Fruit fly (Drosophila melanogaster) whole organism, embryonic: ENCODE measurements around the gene SCAR.
A peak's percentile ranks its signal among the peaks of the same experiment; 100 is the strongest.

ENCODE experiments used
- Bdp1 ChIP-seq: fragments of 200-800 bp; sonication (Bioruptor generic); optimal IDR thresholded peaks from 3 replicates; lab custom pipeline; 2016; ENCODE audit warnings: missing biosample characterization, missing genetic modification characterization
- CG10321 ChIP-seq: fragments of 200-800 bp; sonication (Bioruptor generic); IDR thresholded peaks from 2 replicates; pipeline ENCODE4 v1.3.6; 2022; ENCODE audit warnings: missing biosample characterization, missing genetic modification characterization
- CG12744 ChIP-seq: fragments of 200-800 bp; sonication (Bioruptor generic); optimal IDR thresholded peaks from 2 replicates; lab custom pipeline; 2016; ENCODE audit warnings: missing biosample characterization, missing genetic modification characterization
- CG13296 ChIP-seq: fragments of 200-800 bp; sonication (Bioruptor generic); optimal IDR thresholded peaks from 3 replicates; lab custom pipeline; 2018; ENCODE audit warnings: missing biosample characterization, mild to moderate bottlenecking, missing genetic modification characterization
- CG14014 ChIP-seq: fragments of 200-800 bp; sonication (Bioruptor generic); IDR thresholded peaks from 2 replicates; pipeline ENCODE4 v1.3.6; 2022; ENCODE audit warnings: missing biosample characterization, missing genetic modification characterization
- CG15269 ChIP-seq: fragments of 200-800 bp; sonication (Bioruptor generic); optimal IDR thresholded peaks from 2 replicates; lab custom pipeline; 2018; ENCODE audit warnings: missing biosample characterization, mild to moderate bottlenecking, missing genetic modification characterization, moderate library complexity
- CG17568 ChIP-seq: fragments of 200-800 bp; sonication (Bioruptor generic); optimal IDR thresholded peaks from 2 replicates; lab custom pipeline; 2018; ENCODE audit warnings: missing biosample characterization, mild to moderate bottlenecking, missing genetic modification characterization, moderate library complexity
- CG2129 ChIP-seq: fragments of 200-800 bp; sonication (Bioruptor generic); IDR thresholded peaks from 2 replicates; pipeline ENCODE4 v1.3.6; 2022; ENCODE audit warnings: missing biosample characterization, missing genetic modification characterization; ENCODE audit not compliant: partially characterized antibody
- CG2712 ChIP-seq: fragments of 200-800 bp; optimal IDR thresholded peaks from 3 replicates; lab custom pipeline; 2019; ENCODE audit warnings: missing biosample characterization, mild to moderate bottlenecking, missing genetic modification characterization, moderate library complexity
- CG2889 ChIP-seq: fragments of 200-800 bp; sonication (Bioruptor generic); IDR thresholded peaks from 3 replicates; pipeline ENCODE4 v1.3.6; 2022; ENCODE audit warnings: missing biosample characterization, missing genetic modification characterization
- CG30431 ChIP-seq: fragments of 200-800 bp; sonication (Bioruptor generic); optimal IDR thresholded peaks from 2 replicates; lab custom pipeline; 2017; ENCODE audit warnings: missing biosample characterization, missing genetic modification characterization
- CG3407 ChIP-seq: fragments of 200-800 bp; sonication (Bioruptor generic); optimal IDR thresholded peaks from 2 replicates; lab custom pipeline; 2018; ENCODE audit warnings: missing biosample characterization, mild to moderate bottlenecking, missing genetic modification characterization
- CG3847 ChIP-seq: fragments of 200-800 bp; sonication (Bioruptor generic); IDR thresholded peaks from 2 replicates; pipeline ENCODE4 v1.3.6; 2022; ENCODE audit warnings: missing biosample characterization, missing genetic modification characterization
- CG42726 ChIP-seq: fragments of 200-800 bp; sonication (Bioruptor generic); IDR thresholded peaks from 2 replicates; pipeline ENCODE4 v1.3.6; 2022; ENCODE audit warnings: missing biosample characterization, missing genetic modification characterization; ENCODE audit not compliant: partially characterized antibody
- CG6791 ChIP-seq: fragments of 200-800 bp; sonication (Bioruptor generic); IDR thresholded peaks from 3 replicates; pipeline ENCODE4 v1.3.6; 2022; ENCODE audit warnings: missing biosample characterization, missing genetic modification characterization; ENCODE audit not compliant: partially characterized antibody
- CG6813 ChIP-seq: fragments of 200-800 bp; sonication (Bioruptor generic); optimal IDR thresholded peaks from 2 replicates; lab custom pipeline; 2017; ENCODE audit warnings: missing biosample characterization, missing genetic modification characterization, mild to moderate bottlenecking, moderate library complexity, missing genetic modification reagents
- CG7357 ChIP-seq: fragments of 200-800 bp; sonication (Bioruptor generic); IDR thresholded peaks from 3 replicates; pipeline ENCODE4 v1.3.6; 2022; ENCODE audit warnings: missing biosample characterization, missing genetic modification characterization
- D ChIP-seq, 2 experiments: fragments of 200-800 bp in 1 of 2; fragments of >200 bp in 1 of 2; sonication (Bioruptor generic) in 1 of 2; optimal IDR thresholded peaks; 2 replicates in 1 of 2; 3 replicates in 1 of 2; lab custom pipeline; 2017; ENCODE audit warnings: mild to moderate bottlenecking in 1 of 2, missing biosample characterization in 1 of 2, missing genetic modification characterization in 1 of 2, missing genetic modification reagents in 1 of 2
- Dbx ChIP-seq: fragments of 200-800 bp; sonication (Bioruptor generic); IDR thresholded peaks from 3 replicates; pipeline ENCODE4 v1.3.6; 2022; ENCODE audit warnings: missing biosample characterization, missing genetic modification characterization
- Hr39 ChIP-seq: fragments of >200 bp; optimal IDR thresholded peaks from 2 replicates; lab custom pipeline; 2017
- Kr ChIP-seq: fragments of 200-800 bp; sonication (Bioruptor generic); optimal IDR thresholded peaks from 2 replicates; lab custom pipeline; 2017; ENCODE audit warnings: missing biosample characterization, mild to moderate bottlenecking, missing genetic modification characterization
- Lhr ChIP-seq: fragments of 200-800 bp; sonication (Bioruptor generic); optimal IDR thresholded peaks from 3 replicates; lab custom pipeline; 2017; ENCODE audit warnings: mild to moderate bottlenecking, missing biosample characterization, missing genetic modification reagents, missing genetic modification characterization
- Lpt ChIP-seq: fragments of >200 bp; optimal IDR thresholded peaks from 2 replicates; lab custom pipeline; 2018; ENCODE audit warnings: missing biosample characterization, missing genetic modification characterization
- Mad ChIP-seq: fragments of 200-800 bp; sonication (Bioruptor generic); optimal IDR thresholded peaks from 2 replicates; lab custom pipeline; 2016; ENCODE audit warnings: missing biosample characterization, missing genetic modification characterization
- Mes4 ChIP-seq: fragments of 200-800 bp; sonication (Bioruptor generic); optimal IDR thresholded peaks from 2 replicates; lab custom pipeline; 2016; ENCODE audit warnings: missing biosample characterization, missing genetic modification characterization
- Optix ChIP-seq: fragments of 200-800 bp; sonication (Bioruptor generic); IDR thresholded peaks from 3 replicates; pipeline ENCODE4 v1.3.6; 2022; ENCODE audit warnings: missing biosample characterization, missing genetic modification characterization
- Sry-δ ChIP-seq: fragments of 200-800 bp; sonication (Bioruptor generic); optimal IDR thresholded peaks from 2 replicates; lab custom pipeline; 2016; ENCODE audit warnings: missing biosample characterization, missing genetic modification characterization
- ase ChIP-seq: fragments of 200-800 bp; sonication (Bioruptor generic); IDR thresholded peaks from 3 replicates; pipeline ENCODE4 v1.3.6; 2022; ENCODE audit warnings: missing biosample characterization, missing genetic modification characterization
- chn ChIP-seq: fragments of 200-800 bp; sonication (Bioruptor generic); optimal IDR thresholded peaks from 2 replicates; lab custom pipeline; 2016; ENCODE audit warnings: missing biosample characterization, missing genetic modification characterization
- crc ChIP-seq: fragments of 200-800 bp; sonication (Bioruptor generic); optimal IDR thresholded peaks from 2 replicates; lab custom pipeline; 2016; ENCODE audit warnings: missing biosample characterization, missing genetic modification characterization
- esg ChIP-seq: fragments of 200-800 bp; sonication (Bioruptor generic); conservative IDR thresholded peaks from 2 replicates; pipeline ENCODE4 v1.3.6; 2022; ENCODE audit warnings: missing biosample characterization, missing genetic modification characterization
- fd3F ChIP-seq: fragments of 200-800 bp; sonication (Bioruptor generic); optimal IDR thresholded peaks from 2 replicates; lab custom pipeline; 2018; ENCODE audit warnings: missing biosample characterization, mild to moderate bottlenecking, missing genetic modification characterization, moderate library complexity
- gsb-n ChIP-seq: fragments of 200-800 bp; sonication (Bioruptor generic); optimal IDR thresholded peaks from 3 replicates; lab custom pipeline; 2018; ENCODE audit warnings: missing biosample characterization, mild to moderate bottlenecking, missing genetic modification characterization
- gt ChIP-seq: fragments of 200-800 bp; sonication (Bioruptor generic); IDR thresholded peaks from 2 replicates; pipeline ENCODE4 v1.3.6; 2022; ENCODE audit warnings: missing biosample characterization, missing genetic modification characterization
- ken ChIP-seq: fragments of 200-800 bp; sonication (Bioruptor generic); IDR thresholded peaks from 3 replicates; pipeline ENCODE4 v1.3.6; 2022; ENCODE audit warnings: missing biosample characterization, missing genetic modification characterization
- lilli ChIP-seq: fragments of 200-800 bp; sonication (Bioruptor generic); optimal IDR thresholded peaks from 3 replicates; lab custom pipeline; 2016; ENCODE audit warnings: missing biosample characterization, missing genetic modification characterization
- lola ChIP-seq, 3 experiments: fragments of >200 bp in 2 of 3; fragments of 200-800 bp in 1 of 3; sonication (Bioruptor generic) in 1 of 3; optimal IDR thresholded peaks; 2 replicates each; lab custom pipeline; 2017 to 2019; ENCODE audit warnings: missing biosample characterization in 3 of 3, missing genetic modification characterization in 3 of 3, mild to moderate bottlenecking in 1 of 3, moderate library complexity in 1 of 3
- mld ChIP-seq: fragments of 200-800 bp; sonication (Bioruptor generic); IDR thresholded peaks from 3 replicates; pipeline ENCODE4 v1.3.6; 2022; ENCODE audit warnings: missing biosample characterization, missing genetic modification characterization; ENCODE audit not compliant: partially characterized antibody
- nmo ChIP-seq: fragments of 200-800 bp; sonication (Bioruptor generic); optimal IDR thresholded peaks from 2 replicates; lab custom pipeline; 2018; ENCODE audit warnings: missing biosample characterization, mild to moderate bottlenecking, missing genetic modification characterization, moderate library complexity
- pho ChIP-seq: fragments of 200-800 bp; sonication (Bioruptor generic); optimal IDR thresholded peaks from 2 replicates; lab custom pipeline; 2016; ENCODE audit warnings: missing biosample characterization, missing genetic modification characterization
- rib ChIP-seq: fragments of 200-800 bp; sonication (Bioruptor generic); IDR thresholded peaks from 2 replicates; pipeline ENCODE4 v1.3.6; 2022; ENCODE audit warnings: missing biosample characterization, missing genetic modification characterization
- salm ChIP-seq: fragments of 200-800 bp; sonication (Bioruptor generic); optimal IDR thresholded peaks from 2 replicates; lab custom pipeline; 2018; ENCODE audit warnings: missing biosample characterization, mild to moderate bottlenecking, missing genetic modification characterization
- seq ChIP-seq: fragments of 200-800 bp; sonication (Bioruptor generic); IDR thresholded peaks from 2 replicates; pipeline ENCODE4 v1.3.6; 2022; ENCODE audit warnings: missing biosample characterization, missing genetic modification characterization
- slou ChIP-seq: fragments of 200-800 bp; sonication (Bioruptor generic); optimal IDR thresholded peaks from 3 replicates; lab custom pipeline; 2016; ENCODE audit warnings: missing biosample characterization, missing genetic modification characterization
- tin ChIP-seq: fragments of 200-800 bp; sonication (Bioruptor generic); optimal IDR thresholded peaks from 3 replicates; lab custom pipeline; 2016; ENCODE audit warnings: missing biosample characterization, missing genetic modification characterization
- trem ChIP-seq: fragments of 200-800 bp; optimal IDR thresholded peaks from 3 replicates; lab custom pipeline; 2019; ENCODE audit warnings: missing biosample characterization, mild to moderate bottlenecking, missing genetic modification characterization, moderate library complexity
- unc-4 ChIP-seq: fragments of 200-800 bp; sonication (Bioruptor generic); IDR thresholded peaks from 2 replicates; pipeline ENCODE4 v1.3.6; 2022; ENCODE audit warnings: missing biosample characterization, missing genetic modification characterization; ENCODE audit not compliant: partially characterized antibody
- wdn ChIP-seq: fragments of 200-800 bp; sonication (Bioruptor generic); IDR thresholded peaks from 2 replicates; pipeline ENCODE4 v1.3.6; 2022; ENCODE audit warnings: missing biosample characterization, missing genetic modification characterization
- yki ChIP-seq: fragments of >200 bp; optimal IDR thresholded peaks from 3 replicates; lab custom pipeline; 2018

The SCAR gene

DNA sequence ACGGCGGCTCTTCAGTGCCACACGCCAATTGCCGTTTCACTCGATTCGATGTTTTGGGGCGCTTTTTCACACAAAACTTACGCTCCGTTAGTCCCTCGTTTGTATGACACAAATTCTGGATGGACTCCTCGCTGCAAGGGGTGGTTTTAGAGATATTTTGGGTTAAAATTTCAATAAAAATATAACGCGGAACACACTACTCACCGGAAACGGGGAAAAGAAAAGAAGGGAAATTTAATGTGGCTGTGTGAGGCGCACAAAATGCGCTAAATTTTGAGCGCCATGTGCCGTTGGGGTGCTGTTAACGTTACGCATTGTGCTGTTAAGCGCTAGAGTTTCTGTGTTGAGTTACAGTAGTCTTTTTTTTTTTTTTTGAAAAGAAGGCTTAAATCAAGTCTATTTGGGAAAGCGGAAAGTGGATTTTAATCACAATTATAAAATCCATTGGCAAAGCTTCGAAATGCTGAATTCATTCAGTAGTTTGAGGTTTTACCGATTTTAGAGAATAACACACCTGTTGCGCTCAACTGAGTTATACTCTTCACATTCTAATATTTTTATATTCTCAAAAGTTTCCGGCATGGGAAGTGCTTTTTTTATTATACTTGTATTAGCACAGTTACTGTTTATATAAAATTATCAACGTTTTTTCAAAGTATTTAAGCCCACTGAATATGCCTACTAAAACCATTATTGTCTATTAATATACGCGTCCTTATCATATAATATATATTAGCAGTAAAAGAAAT is 27.5 kb downstream of the SCAR start, which contains the start of gene RpL9 (continued):
- TF ChIP-seq CG17568 (GFP tag; lab: Kevin White, UChicago) (peak; percentile 93), CG2129 (no peak), crc (GFP tag; lab: Kevin White, UChicago) (peak; percentile 28), CG14014 (peak; percentile 72; the same call in 1 of the 2 replicates), CG6813 (GFP tag; lab: Kevin White, UChicago) (peak; percentile 89), trem (tag; lab: Kevin White, UChicago) (peak; percentile 39), wdn (GFP tag; lab: Robert Waterston, UW) (no peak; the same call in 1 of the 2 replicates), CG2889 (no peak), Bdp1 (GFP tag; lab: Kevin White, UChicago) (peak; percentile 17), CG7357 (GFP tag; lab: Robert Waterston, UW) (0 out of 3 replicates have a peak, but pooled peaks have one; percentile 25), fd3F (peak; percentile 42), gsb-n (no peak), Sry-δ (GFP tag; lab: Kevin White, UChicago) (peak; percentile 7), pho (GFP tag; lab: Kevin White, UChicago) (no peak), CG10321 (GFP tag; lab: Robert Waterston, UW) (peak; percentile 57; the same call in 1 of the 2 replicates), CG12744 (GFP tag; lab: Kevin White, UChicago) (peak; percentile 14), gt (GFP tag; lab: Robert Waterston, UW) (no peak), tin (peak; percentile 25), CG3407 (GFP tag; lab: Kevin White, UChicago) (no peak), Lpt (GFP tag; lab: Kevin White, UChicago) (no peak), seq (GFP tag; lab: Robert Waterston, UW) (peak; percentile 57; the same call in 1 of the 2 replicates), CG6791 (GFP tag; lab: Robert Waterston, UW) (no peak), CG15269 (tag; lab: Kevin White, UChicago) (no peak), slou (GFP tag; lab: Kevin White, UChicago) (peak; percentile 9), CG13296 (GFP tag; lab: Kevin White, UChicago) (peak; percentile 89), Hr39 (lab: Kevin White, UChicago) (no peak), esg (GFP tag; lab: Robert Waterston, UW) (no peak), D (optimal IDR thresholded peaks at IDR 0.05; lab: Kevin White, UChicago) (no peak), D (GFP tag; optimal IDR thresholded peaks at IDR 0.05; lab: Kevin White, UChicago) (peak; percentile 61), Mad (GFP tag; lab: Kevin White, UChicago) (peak; percentile 50), salm (tag; lab: Kevin White, UChicago) (peak; percentile 73), lilli (peak; percentile 45), rib (GFP tag; lab: Robert Waterston, UW) (peak; percentile 43; the same call in 1 of the 2 replicates), CG30431 (GFP tag; lab: Kevin White, UChicago) (no peak), CG42726 (GFP tag; lab: Robert Waterston, UW) (no peak), nmo (GFP tag; lab: Kevin White, UChicago) (no peak), CG2712 (tag; lab: Kevin White, UChicago) (peak; percentile 50), Kr (GFP tag; lab: Kevin White, UChicago) (no peak), Lhr (GFP tag; lab: Kevin White, UChicago) (peak; percentile 50), mld (GFP tag; lab: Robert Waterston, UW) (no peak), yki (lab: Kevin White, UChicago) (no peak), Dbx (GFP tag; lab: Robert Waterston, UW) (no peak; the same call in 2 of the 3 replicates), ken (peak; percentile 76; the same call in 1 of the 3 replicates), CG3847 (GFP tag; lab: Robert Waterston, UW) (no peak; the same call in 1 of the 2 replicates), lola (GFP tag; optimal IDR thresholded peaks at IDR 0.05; lab: Kevin White, UChicago) (peak in 1 of 3 experiments; percentile 7), Mes4 (peak; percentile 68), unc-4 (GFP tag; lab: Robert Waterston, UW) (no peak), chn (GFP tag; lab: Kevin White, UChicago) (peak; percentile 33), ase (GFP tag; lab: Robert Waterston, UW) (no peak; the same call in 2 of the 3 replicates), Optix (GFP tag; lab: Robert Waterston, UW) (no peak)
